Fruit fly (Drosophila melanogaster) whole organism, prepupa: ENCODE measurements around the gene robl37BC.
A peak's percentile ranks its signal among the peaks of the same experiment; 100 is the strongest.

Source experiments
- Blimp-1 ChIP-seq: fragments of 200-800 bp; sonication (Bioruptor generic); optimal IDR thresholded peaks from 3 replicates; lab custom pipeline; 2017; ENCODE audit warnings: missing biosample characterization, missing genetic modification characterization, mild to moderate bottlenecking, moderate library complexity, missing genetic modification reagents
- CG10669 ChIP-seq: fragments of 200-800 bp; sonication (Bioruptor generic); optimal IDR thresholded peaks from 3 replicates; lab custom pipeline; 2018; ENCODE audit warnings: missing biosample characterization, mild to moderate bottlenecking, missing genetic modification characterization, moderate library complexity
- CG11294 ChIP-seq: fragments of 200-800 bp; sonication (Bioruptor generic); IDR thresholded peaks from 2 replicates; pipeline ENCODE4 v1.3.6; 2022; ENCODE audit warnings: missing biosample characterization, missing genetic modification characterization
- CG11902 ChIP-seq: fragments of 200-800 bp; sonication (Bioruptor generic); optimal IDR thresholded peaks from 3 replicates; lab custom pipeline; 2016; ENCODE audit warnings: missing biosample characterization, missing genetic modification characterization
- CG15336 ChIP-seq: fragments of 200-800 bp; sonication (Bioruptor generic); IDR thresholded peaks from 2 replicates; pipeline ENCODE4 v1.3.6; 2022; ENCODE audit warnings: missing biosample characterization, missing genetic modification characterization
- CG1621 ChIP-seq: fragments of 200-800 bp; sonication (Bioruptor generic); optimal IDR thresholded peaks from 3 replicates; lab custom pipeline; 2018; ENCODE audit warnings: missing biosample characterization, mild to moderate bottlenecking, missing genetic modification characterization
- CG16779 ChIP-seq: fragments of 200-800 bp; sonication (Bioruptor generic); optimal IDR thresholded peaks from 3 replicates; lab custom pipeline; 2017; ENCODE audit warnings: missing biosample characterization, mild to moderate bottlenecking, missing genetic modification characterization
- CG3032 ChIP-seq: fragments of 200-800 bp; optimal IDR thresholded peaks from 2 replicates; lab custom pipeline; 2019; ENCODE audit warnings: missing biosample characterization, mild to moderate bottlenecking, missing genetic modification characterization, moderate library complexity
- CG31627 ChIP-seq: fragments of 200-800 bp; sonication (Bioruptor generic); optimal IDR thresholded peaks from 3 replicates; lab custom pipeline; 2016; ENCODE audit warnings: missing biosample characterization, missing genetic modification characterization
- CG32006 ChIP-seq: fragments of 200-800 bp; sonication (Bioruptor generic); optimal IDR thresholded peaks from 3 replicates; lab custom pipeline; 2017; ENCODE audit warnings: missing biosample characterization, mild to moderate bottlenecking, missing genetic modification characterization
- CG34406 ChIP-seq: fragments of 200-800 bp; sonication (Bioruptor generic); optimal IDR thresholded peaks from 3 replicates; lab custom pipeline; 2016; ENCODE audit warnings: missing biosample characterization, missing genetic modification characterization
- CG3919 ChIP-seq: fragments of 200-800 bp; sonication (Bioruptor generic); optimal IDR thresholded peaks from 3 replicates; lab custom pipeline; 2016; ENCODE audit warnings: missing biosample characterization, missing genetic modification characterization
- CG4318 ChIP-seq: fragments of 200-800 bp; sonication (Bioruptor generic); optimal IDR thresholded peaks from 3 replicates; lab custom pipeline; 2017; ENCODE audit warnings: missing biosample characterization, mild to moderate bottlenecking, missing genetic modification characterization
- CG6163 ChIP-seq: fragments of 200-800 bp; sonication (Bioruptor generic); IDR thresholded peaks from 3 replicates; pipeline ENCODE4 v1.3.6; 2022; ENCODE audit warnings: missing biosample characterization, missing genetic modification characterization
- CG6276 ChIP-seq: fragments of 200-800 bp; sonication (Bioruptor generic); optimal IDR thresholded peaks from 2 replicates; lab custom pipeline; 2017; ENCODE audit warnings: missing biosample characterization, mild to moderate bottlenecking, missing genetic modification characterization
- CG6792 ChIP-seq: fragments of 200-800 bp; sonication (Bioruptor generic); optimal IDR thresholded peaks from 3 replicates; lab custom pipeline; 2016; ENCODE audit warnings: missing biosample characterization, missing genetic modification characterization
- CG6808 ChIP-seq: fragments of 200-800 bp; sonication (Bioruptor generic); optimal IDR thresholded peaks from 3 replicates; lab custom pipeline; 2017; ENCODE audit warnings: missing biosample characterization, missing genetic modification characterization, mild to moderate bottlenecking, moderate library complexity, missing genetic modification reagents
- CG6854 ChIP-seq: fragments of 200-800 bp; sonication (Bioruptor generic); optimal IDR thresholded peaks from 2 replicates; lab custom pipeline; 2017; ENCODE audit warnings: missing biosample characterization, mild to moderate bottlenecking, missing genetic modification characterization
- CG7368 ChIP-seq: fragments of 200-800 bp; sonication (Bioruptor generic); optimal IDR thresholded peaks from 3 replicates; lab custom pipeline; 2016; ENCODE audit warnings: missing biosample characterization, missing genetic modification characterization
- CG8119 ChIP-seq: fragments of 200-800 bp; sonication (Bioruptor generic); IDR thresholded peaks from 3 replicates; pipeline ENCODE4 v1.3.6; 2022; ENCODE audit warnings: missing biosample characterization, missing genetic modification characterization
- CG8632 ChIP-seq: fragments of 200-800 bp; sonication (Bioruptor generic); optimal IDR thresholded peaks from 3 replicates; lab custom pipeline; 2016; ENCODE audit warnings: missing biosample characterization, missing genetic modification characterization
- Eip75B ChIP-seq: fragments of 200-800 bp; sonication (Bioruptor generic); optimal IDR thresholded peaks from 3 replicates; lab custom pipeline; 2016; ENCODE audit warnings: missing biosample characterization, missing genetic modification characterization
- Eip78C ChIP-seq: fragments of 200-800 bp; sonication (Bioruptor generic); peaks from one replicate; lab custom pipeline; 2016; ENCODE audit warnings: missing biosample characterization, missing genetic modification characterization
- Eip93F ChIP-seq: fragments of 200-800 bp; sonication (Bioruptor generic); optimal IDR thresholded peaks from 2 replicates; lab custom pipeline; 2016; ENCODE audit warnings: missing biosample characterization, mild to moderate bottlenecking, missing genetic modification characterization
- Ets21C ChIP-seq: fragments of 200-800 bp; sonication (Bioruptor generic); optimal IDR thresholded peaks from 3 replicates; lab custom pipeline; 2016; ENCODE audit warnings: missing biosample characterization, missing genetic modification characterization
- Ets96B ChIP-seq: fragments of 200-800 bp; optimal IDR thresholded peaks from 2 replicates; lab custom pipeline; 2019; ENCODE audit warnings: missing biosample characterization, mild to moderate bottlenecking, missing genetic modification characterization, moderate library complexity
- Hr38 ChIP-seq: sonication (Bioruptor generic); optimal IDR thresholded peaks from 2 replicates; lab custom pipeline; 2016; ENCODE audit warnings: missing biosample characterization, missing genetic modification characterization
- Hr39 ChIP-seq: fragments of 200-800 bp; sonication (Bioruptor generic); optimal IDR thresholded peaks from 2 replicates; lab custom pipeline; 2016; ENCODE audit warnings: missing biosample characterization, missing genetic modification characterization
- Lpt ChIP-seq: fragments of 200-800 bp; sonication (Bioruptor generic); optimal IDR thresholded peaks from 3 replicates; lab custom pipeline; 2016; ENCODE audit warnings: missing biosample characterization, missing genetic modification characterization
- Met ChIP-seq: fragments of 200-800 bp; sonication (Bioruptor generic); optimal IDR thresholded peaks from 3 replicates; lab custom pipeline; 2016; ENCODE audit warnings: missing biosample characterization, missing genetic modification characterization
- OdsH ChIP-seq: fragments of 200-800 bp; sonication (Bioruptor generic); optimal IDR thresholded peaks from 3 replicates; lab custom pipeline; 2016; ENCODE audit warnings: missing biosample characterization, missing genetic modification characterization
- Smox ChIP-seq: fragments of 200-800 bp; sonication (Bioruptor generic); optimal IDR thresholded peaks from 3 replicates; lab custom pipeline; 2016; ENCODE audit warnings: missing biosample characterization, missing genetic modification characterization
- Sox102F ChIP-seq: fragments of 200-800 bp; sonication (Bioruptor generic); optimal IDR thresholded peaks from 2 replicates; lab custom pipeline; 2016; ENCODE audit warnings: missing biosample characterization, mild to moderate bottlenecking, missing genetic modification characterization
- Sox15 ChIP-seq: fragments of 200-800 bp; sonication (Bioruptor generic); optimal IDR thresholded peaks from 3 replicates; lab custom pipeline; 2016; ENCODE audit warnings: missing biosample characterization, missing genetic modification characterization
- acj6 ChIP-seq: fragments of 200-800 bp; sonication (Bioruptor generic); optimal IDR thresholded peaks from 3 replicates; lab custom pipeline; 2016; ENCODE audit warnings: missing biosample characterization, missing genetic modification characterization
- cyc ChIP-seq: fragments of 200-800 bp; sonication (Bioruptor generic); optimal IDR thresholded peaks from 3 replicates; lab custom pipeline; 2016; ENCODE audit warnings: missing biosample characterization, missing genetic modification characterization
- dsx ChIP-seq: fragments of 200-800 bp; optimal IDR thresholded peaks from 3 replicates; lab custom pipeline; 2019; ENCODE audit warnings: missing biosample characterization, mild to moderate bottlenecking, missing genetic modification characterization, moderate library complexity; ENCODE audit not compliant: poor library complexity, severe bottlenecking
- eg ChIP-seq: fragments of 200-800 bp; sonication (Bioruptor generic); IDR thresholded peaks from 3 replicates; pipeline ENCODE4 v1.3.6; 2022; ENCODE audit warnings: missing biosample characterization, missing genetic modification characterization
- esn ChIP-seq: fragments of 200-800 bp; sonication (Bioruptor generic); optimal IDR thresholded peaks from 2 replicates; lab custom pipeline; 2016; ENCODE audit warnings: missing biosample characterization, mild to moderate bottlenecking, missing genetic modification characterization, moderate library complexity
- fd59A ChIP-seq: fragments of 200-800 bp; sonication (Bioruptor generic); optimal IDR thresholded peaks from 2 replicates; lab custom pipeline; 2017; ENCODE audit warnings: missing biosample characterization, mild to moderate bottlenecking, missing genetic modification characterization, missing genetic modification reagents
- fd85E ChIP-seq: fragments of 200-800 bp; sonication (Bioruptor generic); optimal IDR thresholded peaks from 3 replicates; lab custom pipeline; 2016; ENCODE audit warnings: missing biosample characterization, missing genetic modification characterization
- fkh ChIP-seq: fragments of 200-800 bp; sonication (Bioruptor generic); optimal IDR thresholded peaks from 3 replicates; lab custom pipeline; 2017; ENCODE audit warnings: missing biosample characterization, mild to moderate bottlenecking, missing genetic modification characterization, moderate library complexity
- lz ChIP-seq: fragments of 200-800 bp; sonication (Bioruptor generic); optimal IDR thresholded peaks from 3 replicates; lab custom pipeline; 2016; ENCODE audit warnings: missing biosample characterization, missing genetic modification characterization
- net ChIP-seq: fragments of 200-800 bp; sonication (Bioruptor generic); optimal IDR thresholded peaks from 3 replicates; lab custom pipeline; 2016; ENCODE audit warnings: missing biosample characterization, missing genetic modification characterization
- pdm3 ChIP-seq: fragments of 200-800 bp; sonication (Bioruptor generic); optimal IDR thresholded peaks from 3 replicates; lab custom pipeline; 2016; ENCODE audit warnings: missing biosample characterization, missing genetic modification characterization
- ss ChIP-seq, 2 experiments: fragments of 200-800 bp; sonication (Bioruptor generic); optimal IDR thresholded peaks; 2 replicates in 1 of 2; 3 replicates in 1 of 2; lab custom pipeline; 2017 to 2018; ENCODE audit warnings: mild to moderate bottlenecking in 2 of 2, missing biosample characterization in 2 of 2, missing genetic modification characterization in 2 of 2, moderate library complexity in 1 of 2
- topi ChIP-seq: fragments of 200-800 bp; sonication (Bioruptor generic); optimal IDR thresholded peaks from 3 replicates; lab custom pipeline; 2016; ENCODE audit warnings: missing biosample characterization, missing genetic modification characterization
- vri ChIP-seq: fragments of 200-800 bp; sonication (Bioruptor generic); optimal IDR thresholded peaks from 3 replicates; lab custom pipeline; 2016; ENCODE audit warnings: missing biosample characterization, mild to moderate bottlenecking, missing genetic modification characterization

robl37BC gene

dm6 chr2L:18986125-18986498 lies 24.6 kb upstream of the robl37BC start:
- TF ChIP-seq CG32006 (GFP tag; lab: Kevin White, UChicago), result no peak
- no peak for TF ChIP-seq CG6854 (GFP tag; lab: Kevin White, UChicago)
- TF ChIP-seq CG8632, result no peak
- no peak for TF ChIP-seq CG3032
- TF ChIP-seq Met (GFP tag; lab: Kevin White, UChicago), result no peak
- no peak for TF ChIP-seq CG1621
- no peak for TF ChIP-seq net
- TF ChIP-seq Sox15, result no peak
- no peak for TF ChIP-seq CG15336

- no peak for TF ChIP-seq cyc (GFP tag; lab: Kevin White, UChicago)
- peak; percentile 44 for TF ChIP-seq CG6854 (GFP tag; lab: Kevin White, UChicago)
- no peak for TF ChIP-seq CG6276 (GFP tag; lab: Kevin White, UChicago)
- peak; percentile 35 for TF ChIP-seq acj6 (GFP tag; lab: Kevin White, UChicago)
- TF ChIP-seq CG16779 (tag; lab: Kevin White, UChicago), result no peak
- no peak for TF ChIP-seq Hr39 (GFP tag; lab: Kevin White, UChicago)
- peak; percentile 35 for TF ChIP-seq CG6808 (GFP tag; lab: Kevin White, UChicago)
- peak; percentile 61 for TF ChIP-seq esn (GFP tag; lab: Kevin White, UChicago)
- TF ChIP-seq fkh (GFP tag; lab: Kevin White, UChicago), result no peak
- TF ChIP-seq Eip75B, result peak; percentile 18
- no peak for TF ChIP-seq Sox15
- TF ChIP-seq ss (GFP tag; optimal IDR thresholded peaks at IDR 0.05; lab: Kevin White, UChicago), result no peak
- peak; percentile 26 for TF ChIP-seq lz (GFP tag; lab: Kevin White, UChicago)
- TF ChIP-seq Ets96B (tag; lab: Kevin White, UChicago), result peak; percentile 46
- TF ChIP-seq CG8119, result 0 out of 3 replicates have a peak, but pooled peaks have one; percentile 38
- no peak for TF ChIP-seq CG1621
- TF ChIP-seq vri (GFP tag; lab: Kevin White, UChicago), result peak; percentile 27
- TF ChIP-seq Ets21C, result no peak
- TF ChIP-seq Smox (GFP tag; lab: Kevin White, UChicago), result no peak
- peak; percentile 56 for TF ChIP-seq Eip78C (GFP tag; lab: Kevin White, UChicago)
- peak; percentile 20 for TF ChIP-seq net
- peak; percentile 36 for TF ChIP-seq OdsH (GFP tag; lab: Kevin White, UChicago)
- no peak for TF ChIP-seq CG7368 (GFP tag; lab: Kevin White, UChicago)
- no peak for TF ChIP-seq Eip93F (GFP tag; lab: Kevin White, UChicago)
- TF ChIP-seq fd85E (GFP tag; lab: Kevin White, UChicago), result no peak
- peak; percentile 38 for TF ChIP-seq Sox102F (GFP tag; lab: Kevin White, UChicago)
- peak; percentile 50 for TF ChIP-seq CG3919 (GFP tag; lab: Kevin White, UChicago)
- TF ChIP-seq dsx, result peak; percentile 16
- peak; percentile 26 for TF ChIP-seq CG31627 (GFP tag; lab: Kevin White, UChicago)
- TF ChIP-seq CG10669 (GFP tag; lab: Kevin White, UChicago), result peak; percentile 9
- TF ChIP-seq pdm3 (GFP tag; lab: Kevin White, UChicago), result peak; percentile 2
- no peak for TF ChIP-seq Blimp-1 (GFP tag; lab: Kevin White, UChicago)
- no peak for TF ChIP-seq fd59A (GFP tag; lab: Kevin White, UChicago)
- peak; percentile 61; the same call in 2 of the 3 replicates for TF ChIP-seq CG6163
- TF ChIP-seq CG6792 (GFP tag; lab: Kevin White, UChicago), result no peak
- no peak for TF ChIP-seq CG8632
- TF ChIP-seq Lpt (GFP tag; lab: Kevin White, UChicago), result no peak
- TF ChIP-seq CG11294 (GFP tag; lab: Robert Waterston, UW), result no peak
- TF ChIP-seq Met (GFP tag; lab: Kevin White, UChicago), result peak; percentile 13
- peak; percentile 19; the same call in 2 of the 3 replicates for TF ChIP-seq eg (GFP tag; lab: Robert Waterston, UW)
- TF ChIP-seq Hr38 (GFP tag; lab: Kevin White, UChicago), result no peak
- peak; percentile 48 for TF ChIP-seq CG32006 (GFP tag; lab: Kevin White, UChicago)
- TF ChIP-seq CG4318 (GFP tag; lab: Kevin White, UChicago), result peak; percentile 33
- TF ChIP-seq topi (GFP tag; lab: Kevin White, UChicago), result peak; percentile 17
- TF ChIP-seq CG11902 (GFP tag; lab: Kevin White, UChicago), result peak; percentile 51
- TF ChIP-seq CG34406 (GFP tag; lab: Kevin White, UChicago), result peak; percentile 48
Observed at dm6 chr2L:18987078-18987895, 23.4 kb upstream of the robl37BC start, which contains the start of the genes Swip-1 and EMC5. Gene Swip-1, minus strand, starts transcription at chr2L:18987280. Gene EMC5, plus strand, starts transcription at chr2L:18987707.
